Fruit fly (Drosophila melanogaster) whole organism, prepupa: Measurements from ENCODE around the gene IFT43.

ENCODE experiments used
- CG6792 ChIP-seq: fragments of 200-800 bp; sonication (Bioruptor generic); optimal IDR thresholded peaks from 3 replicates; lab custom pipeline; 2016; ENCODE audit warnings: missing biosample characterization, missing genetic modification characterization
- CG6808 ChIP-seq: fragments of 200-800 bp; sonication (Bioruptor generic); optimal IDR thresholded peaks from 3 replicates; lab custom pipeline; 2017; ENCODE audit warnings: missing biosample characterization, missing genetic modification characterization, mild to moderate bottlenecking, moderate library complexity, missing genetic modification reagents
- Ets96B ChIP-seq: fragments of 200-800 bp; optimal IDR thresholded peaks from 2 replicates; lab custom pipeline; 2019; ENCODE audit warnings: missing biosample characterization, mild to moderate bottlenecking, missing genetic modification characterization, moderate library complexity
- Sox102F ChIP-seq: fragments of 200-800 bp; sonication (Bioruptor generic); optimal IDR thresholded peaks from 2 replicates; lab custom pipeline; 2016; ENCODE audit warnings: missing biosample characterization, mild to moderate bottlenecking, missing genetic modification characterization
- dsx ChIP-seq: fragments of 200-800 bp; optimal IDR thresholded peaks from 3 replicates; lab custom pipeline; 2019; ENCODE audit warnings: missing biosample characterization, mild to moderate bottlenecking, missing genetic modification characterization, moderate library complexity; ENCODE audit not compliant: poor library complexity, severe bottlenecking
- spab ChIP-seq: fragments of 200-800 bp; sonication (Bioruptor generic); optimal IDR thresholded peaks from 2 replicates; lab custom pipeline; 2017; ENCODE audit warnings: missing biosample characterization, mild to moderate bottlenecking, missing genetic modification characterization, missing genetic modification reagents
- ss ChIP-seq, 2 experiments: fragments of 200-800 bp; sonication (Bioruptor generic); optimal IDR thresholded peaks; 2 replicates in 1 of 2; 3 replicates in 1 of 2; lab custom pipeline; 2017 to 2018; ENCODE audit warnings: mild to moderate bottlenecking in 2 of 2, missing biosample characterization in 2 of 2, missing genetic modification characterization in 2 of 2, moderate library complexity in 1 of 2

DNA sequence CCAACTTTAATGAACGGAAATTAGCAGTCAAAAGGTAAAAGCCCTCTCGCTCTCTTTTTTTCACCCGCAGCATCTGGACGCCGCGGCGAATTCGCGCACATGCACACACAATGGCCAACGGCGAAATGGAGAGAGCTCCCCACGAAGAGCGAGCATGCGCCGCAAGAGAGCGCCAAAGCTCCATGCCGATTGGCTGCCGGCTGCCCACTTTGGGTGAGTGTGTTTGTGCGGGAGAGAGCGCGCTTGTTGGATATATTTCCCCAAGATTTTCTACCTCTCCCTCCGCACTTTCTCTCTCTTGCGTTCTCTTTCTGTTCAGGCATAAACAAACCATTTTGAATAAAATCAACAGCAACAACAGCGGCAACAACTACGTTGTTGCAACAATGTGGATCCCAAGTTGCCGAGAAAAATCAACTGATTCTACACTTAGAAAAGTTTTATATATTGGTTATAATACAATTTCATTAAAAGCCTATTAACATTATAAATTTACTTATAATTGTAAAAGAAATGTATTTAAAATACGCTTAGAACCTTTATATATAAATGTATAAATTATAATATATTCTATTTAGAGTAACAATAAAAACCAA, 39.0 kb downstream of the IFT43 start:
- no peak for TF ChIP-seq ss (GFP tag; optimal IDR thresholded peaks at IDR 0.05; lab: Kevin White, UChicago)
- TF ChIP-seq Ets96B (tag; lab: Kevin White, UChicago): peak; percentile 37
- no peak for TF ChIP-seq spab (GFP tag; lab: Kevin White, UChicago)
- no peak for TF ChIP-seq CG6808 (GFP tag; lab: Kevin White, UChicago)
- TF ChIP-seq CG6792 (GFP tag; lab: Kevin White, UChicago): no peak
- TF ChIP-seq Sox102F (GFP tag; lab: Kevin White, UChicago): no peak
- TF ChIP-seq dsx: peak; percentile 80
